Worm (Caenorhabditis elegans): Measurements from ENCODE around the gene EGAP4.1.

- TF ChIP-seq nfya-1 (tag; optimal IDR thresholded peaks at IDR 0.05): no peak
- TF ChIP-seq pha-4 (tag; optimal IDR thresholded peaks at IDR 0.05): no peak
- no peak for TF ChIP-seq npax-4 (tag; optimal IDR thresholded peaks at IDR 0.05)
- no peak for TF ChIP-seq K02D7.2 (tag; optimal IDR thresholded peaks at IDR 0.05)
- no peak for TF ChIP-seq F13H6.1 (tag; optimal IDR thresholded peaks at IDR 0.05)
- TF ChIP-seq syd-9 (tag; optimal IDR thresholded peaks at IDR 0.05): no peak
- no peak for TF ChIP-seq ceh-18 (tag; optimal IDR thresholded peaks at IDR 0.05)
- no peak for TF ChIP-seq hlh-15 (tag; optimal IDR thresholded peaks at IDR 0.05)
- TF ChIP-seq elt-4 (tag; optimal IDR thresholded peaks at IDR 0.05): no peak
- TF ChIP-seq sox-4 (tag; optimal IDR thresholded peaks at IDR 0.05): no peak
- TF ChIP-seq odd-2 (tag; optimal IDR thresholded peaks at IDR 0.05): no peak
- TF ChIP-seq unc-55 (GFP tag; optimal IDR thresholded peaks at IDR 0.05): no peak
- no peak for TF ChIP-seq elt-2 (tag; optimal IDR thresholded peaks at IDR 0.05)
- no peak for TF ChIP-seq ceh-14 (tag; optimal IDR thresholded peaks at IDR 0.05)
Observed at ce11 chrX:8750660-8751059, 23.5 kb upstream of the EGAP4.1 start, which contains the start of gene asns-2.

Measured in whole organism, late embryonic.